Worm (Caenorhabditis elegans): Measurements from ENCODE around the gene bud-13.
A peak's percentile ranks its signal among the peaks of the same experiment; 100 is the strongest.
"Not testable (repeated sequence)": the region's sequence is repeated elsewhere in the genome, so short reads cannot be mapped to it uniquely, and the experiment has no call there.

bud-13 gene

DNA sequence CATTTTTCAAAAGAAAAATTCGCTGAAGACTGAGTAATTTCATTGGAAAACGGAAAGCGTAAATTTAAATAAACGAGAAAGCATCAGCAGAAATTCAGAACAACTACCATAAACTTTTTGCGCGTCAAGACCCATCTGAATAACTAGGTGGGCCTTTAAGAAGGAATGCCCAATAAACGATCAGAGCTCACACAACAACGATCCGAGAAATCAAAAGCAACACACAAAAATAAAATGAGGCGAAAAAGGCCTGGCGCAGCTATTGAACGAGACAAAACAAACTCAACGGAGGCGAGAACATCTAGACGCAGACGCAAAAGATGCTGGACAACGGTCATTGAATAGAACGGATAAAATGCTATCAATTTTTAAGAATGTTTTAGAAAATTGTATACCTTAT is 31.4 kb upstream of the bud-13 start:
- TF ChIP-seq php-3 (GFP tag; IDR thresholded peaks at IDR 0.05) = no peak
- TF ChIP-seq nhr-41 (GFP tag; IDR thresholded peaks at IDR 0.05) = no peak
- TF ChIP-seq lim-7 (GFP tag; IDR thresholded peaks at IDR 0.05) = no peak
- no peak for TF ChIP-seq egl-43 (GFP tag; IDR thresholded peaks at IDR 0.05)
- no peak for TF ChIP-seq T20F7.1 (GFP tag; optimal IDR thresholded peaks at IDR 0.05)
- no peak for TF ChIP-seq Y75B8A.6 (GFP tag; IDR thresholded peaks at IDR 0.05)
- TF ChIP-seq zip-2 (tag; optimal IDR thresholded peaks at IDR 0.05) = no peak
- no peak for TF ChIP-seq mxl-3 (GFP tag; optimal IDR thresholded peaks at IDR 0.05)
- TF ChIP-seq daf-19 (GFP tag; conservative IDR thresholded peaks at IDR 0.05) = no peak
- no peak for TF ChIP-seq attf-4 (tag; optimal IDR thresholded peaks at IDR 0.05)
- TF ChIP-seq gei-8 (GFP tag; optimal IDR thresholded peaks at IDR 0.05) = no peak
- TF ChIP-seq lin-13 (GFP tag; optimal IDR thresholded peaks at IDR 0.05) = no peak
- no peak for TF ChIP-seq dmd-9 (GFP tag; IDR thresholded peaks at IDR 0.05)
- no peak for TF ChIP-seq ceh-28 (tag; optimal IDR thresholded peaks at IDR 0.05)
- no peak for TF ChIP-seq ceh-44 (GFP tag; IDR thresholded peaks at IDR 0.05)
- no peak for TF ChIP-seq pqm-1 (tag; optimal IDR thresholded peaks at IDR 0.05)
- peak in 1 of 2 experiments; percentile 91 for TF ChIP-seq unc-62 (GFP tag; optimal IDR thresholded peaks at IDR 0.05 in 1 of 2)
- TF ChIP-seq unc-62 (tag; optimal IDR thresholded peaks at IDR 0.05) = no peak
- peak; percentile 57 for TF ChIP-seq aha-1 (tag)
- TF ChIP-seq dve-1 (tag; optimal IDR thresholded peaks at IDR 0.05; ENCODE audit: insufficient read depth) = peak; percentile 5
- no peak for TF ChIP-seq Y5F2A.4 (GFP tag; optimal IDR thresholded peaks at IDR 0.05)
- TF ChIP-seq arid-1 (GFP tag; conservative IDR thresholded peaks at IDR 0.05) = no peak
- no peak for TF ChIP-seq daf-16 (GFP tag; optimal IDR thresholded peaks at IDR 0.05)
- TF ChIP-seq daf-16 (tag; optimal IDR thresholded peaks at IDR 0.05) = no peak
- no peak for TF ChIP-seq nhr-76 (tag; optimal IDR thresholded peaks at IDR 0.05)
- TF ChIP-seq fos-1 (tag; optimal IDR thresholded peaks at IDR 0.05) = no peak
- no peak for TF ChIP-seq ztf-7 (tag; optimal IDR thresholded peaks at IDR 0.05)
- TF ChIP-seq F26F4.8 (GFP tag; conservative IDR thresholded peaks at IDR 0.05) = no peak

DNA sequence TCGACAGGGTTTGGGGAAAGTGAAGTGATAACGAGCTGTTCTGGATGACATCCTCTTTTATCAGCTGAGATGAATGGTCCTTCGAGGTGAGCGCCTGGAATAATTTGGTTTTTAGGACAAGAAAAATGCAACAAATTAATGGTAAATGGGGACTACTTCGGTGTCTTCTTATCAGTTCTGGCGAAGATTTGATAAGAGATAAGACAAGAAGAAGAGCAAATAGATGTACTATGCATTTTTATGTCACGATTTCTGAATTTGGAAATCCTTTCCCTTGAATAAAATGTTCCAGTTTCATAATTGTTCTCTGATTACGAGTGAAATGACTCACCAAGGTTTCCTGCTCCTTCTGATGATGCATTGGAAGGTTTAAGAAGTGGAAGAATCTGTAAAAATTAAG is 30.3 kb upstream of the bud-13 start:
- TF ChIP-seq madf-5 (GFP tag; IDR thresholded peaks at IDR 0.05) (0 out of 4 replicates have a peak, but pooled peaks of 1 of the 2 experiments have one; percentile 0), pqm-1 (tag; optimal IDR thresholded peaks at IDR 0.05) (peak; percentile 80), lir-3 (tag; optimal IDR thresholded peaks at IDR 0.05) (no peak)

DNA sequence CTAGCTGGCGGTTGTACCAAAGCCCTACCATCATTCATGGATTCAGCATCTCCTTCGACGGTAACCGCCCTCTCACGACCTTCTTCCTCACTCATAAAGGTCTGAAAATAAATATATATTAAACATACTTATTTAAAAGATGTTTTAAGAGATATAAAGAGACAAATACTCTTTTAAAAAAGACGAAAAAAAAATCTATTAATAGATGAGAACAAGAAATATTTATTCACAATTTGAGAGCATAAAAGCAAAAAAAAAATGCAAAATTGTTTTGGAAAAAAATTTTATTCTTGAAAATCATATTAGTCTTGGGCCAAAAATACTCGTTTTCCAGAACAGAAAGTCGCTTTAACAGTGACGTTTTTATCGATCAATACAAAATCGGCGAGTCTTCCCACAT is 29.2 kb upstream of the bud-13 start, which contains the start of gene skat-1:
TSS of gene skat-1 (minus strand) at position 101 of the 400 bp plus-strand sequence.
- TF ChIP-seq lin-38 (GFP tag; IDR thresholded peaks at IDR 0.05) = peak; percentile 21; the same call in 1 of the 2 replicates
- TF ChIP-seq nhr-77 (tag; optimal IDR thresholded peaks at IDR 0.05) = no peak
- peak; percentile 7 for TF ChIP-seq nhr-102 (tag; optimal IDR thresholded peaks at IDR 0.05)

DNA sequence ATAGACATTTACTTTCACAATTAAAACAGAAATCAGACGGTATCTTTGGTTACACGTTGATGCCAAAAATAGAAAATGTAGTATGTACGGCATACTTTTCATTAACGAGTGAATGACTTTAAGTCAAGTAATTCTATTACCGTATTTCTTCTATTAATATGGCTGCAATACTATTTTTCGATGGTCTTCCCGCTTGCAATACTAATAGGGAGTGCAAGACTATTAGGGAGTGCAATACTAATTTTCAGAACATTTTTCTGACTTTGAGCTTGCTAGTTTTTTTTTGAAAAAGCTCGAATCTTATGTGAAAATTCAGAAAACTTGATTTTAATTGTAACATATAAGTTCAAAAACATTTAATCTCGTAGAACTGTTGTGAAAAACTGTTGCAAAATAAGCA is 22.2 kb upstream of the bud-13 start, which contains the start of gene R08D7.7:
TSS of gene R08D7.7 (plus strand) at position 301 of the 400 bp plus-strand sequence.
- TF ChIP-seq dmd-8 (GFP tag; IDR thresholded peaks at IDR 0.05); nhr-237 (tag; optimal IDR thresholded peaks at IDR 0.05); Y48G9A.11 (GFP tag; IDR thresholded peaks at IDR 0.05): not testable (repeated sequence)

DNA sequence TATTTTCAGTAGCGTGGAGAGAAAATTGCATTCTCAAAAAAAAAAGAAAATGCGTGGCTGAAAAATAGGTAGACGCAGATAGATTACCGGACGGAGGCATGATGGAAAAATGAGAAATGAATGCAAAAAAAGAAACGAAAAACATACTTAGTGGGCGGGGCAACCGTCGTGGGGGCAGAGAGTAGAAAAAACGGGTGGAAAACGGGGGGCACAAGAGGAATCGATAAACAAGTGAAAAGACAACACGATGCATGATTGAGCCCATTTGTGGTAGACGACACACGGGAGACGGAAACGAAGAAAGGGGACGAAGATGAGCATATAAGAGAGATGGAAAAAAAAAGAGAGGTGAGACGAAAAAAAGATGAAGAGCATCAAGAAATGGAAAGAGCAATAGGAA is 21.0 kb upstream of the bud-13 start:
- TF ChIP-seq dve-1 (tag; optimal IDR thresholded peaks at IDR 0.05; ENCODE audit: insufficient read depth) = peak; percentile 2
- TF ChIP-seq fos-1 (tag; optimal IDR thresholded peaks at IDR 0.05) = no peak
- TF ChIP-seq cey-2 (tag; optimal IDR thresholded peaks at IDR 0.05; ENCODE audit: borderline replicate concordance, insufficient read depth) = no peak
- no peak for TF ChIP-seq F37D6.2 (tag; optimal IDR thresholded peaks at IDR 0.05)
- TF ChIP-seq ceh-32 (tag; optimal IDR thresholded peaks at IDR 0.05; ENCODE audit: poor library complexity) = no peak
- peak; percentile 94 for TF ChIP-seq aha-1 (tag)
- no peak for TF ChIP-seq saeg-2 (GFP tag; IDR thresholded peaks at IDR 0.05)
- no peak for TF ChIP-seq T20F7.1 (GFP tag; optimal IDR thresholded peaks at IDR 0.05)
- no peak for TF ChIP-seq jun-1 (tag; optimal IDR thresholded peaks at IDR 0.05)
- TF ChIP-seq Y5F2A.4 (GFP tag; optimal IDR thresholded peaks at IDR 0.05) = no peak
- no peak for TF ChIP-seq php-3 (GFP tag; IDR thresholded peaks at IDR 0.05)
- TF ChIP-seq set-16 (GFP tag; IDR thresholded peaks at IDR 0.05) = no peak
- no peak for TF ChIP-seq nhr-25 (tag; optimal IDR thresholded peaks at IDR 0.05; ENCODE audit: borderline replicate concordance, insufficient read depth)
- no peak for TF ChIP-seq mdl-1 (tag; optimal IDR thresholded peaks at IDR 0.05)
- TF ChIP-seq lin-29 (GFP tag; IDR thresholded peaks at IDR 0.05) = no peak
- TF ChIP-seq egl-27 (tag; optimal IDR thresholded peaks at IDR 0.05) = no peak
- no peak for TF ChIP-seq nhr-41 (GFP tag; IDR thresholded peaks at IDR 0.05)

All from whole organism, L4 larva.